Fruit fly (Drosophila melanogaster): ENCODE data around the gene Ugt37A2.

DNA sequence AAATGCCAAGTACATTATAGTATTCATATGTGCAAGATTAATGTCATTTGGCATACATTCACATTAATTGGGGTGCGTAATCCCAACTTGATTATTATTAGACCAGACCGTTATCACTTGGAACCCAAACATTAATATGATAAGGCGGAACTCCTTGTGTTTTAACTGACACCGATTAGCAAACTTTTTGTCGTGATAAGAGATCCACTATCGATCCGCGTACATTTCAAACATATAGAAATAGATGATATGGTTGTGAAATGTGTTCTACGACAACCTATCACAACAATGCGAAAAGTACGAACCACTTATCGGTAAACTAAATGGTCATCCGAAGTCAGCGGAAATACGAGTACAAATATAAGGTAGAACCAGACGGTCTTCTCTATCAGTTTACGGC, at the start of gene Ugt37A2:
- TF ChIP-seq CG4496 (GFP tag; IDR thresholded peaks at IDR 0.05) = no peak
- TF ChIP-seq CG34367 (tag; optimal IDR thresholded peaks at IDR 0.05) = no peak
- TF ChIP-seq CG10348 (GFP tag; IDR thresholded peaks at IDR 0.05) = no peak
